Worm (Caenorhabditis elegans) whole organism, L4/young adult: ENCODE measurements around the gene C31B8.1.

ENCODE experiments used
- W03F9.2 ChIP-seq: fragments of 150-350 bp; optimal IDR thresholded peaks from 2 replicates; lab custom pipeline; 2014; ENCODE audit warnings: missing biosample characterization, missing genetic modification characterization
- dao-5 ChIP-seq: sonication (generic microtip); optimal IDR thresholded peaks from 2 replicates; lab custom pipeline; 2016; ENCODE audit warnings: missing genotype, missing genetic modification characterization, moderate library complexity, missing compliant biosample characterization
- him-1 ChIP-seq: sonication (generic microtip); optimal IDR thresholded peaks from 2 replicates; lab custom pipeline; 2016; ENCODE audit warnings: missing genotype, missing genetic modification reagents, missing genetic modification characterization, missing compliant biosample characterization

- TF ChIP-seq W03F9.2 (tag; lab: Kevin White, UChicago) (no peak), him-1 (tag; lab: Kevin White, UChicago) (no peak), dao-5 (no peak)
Observed at ce11 chrV:2964786-2965185, 33.4 kb downstream of the C31B8.1 start, which contains the start of gene srh-88.
